Fruit fly (Drosophila melanogaster) Kc167 (cell line): Measurements from ENCODE around the gene Uch-L5R.

Experiments
- Myc ChIP-seq: fragments of >200 bp; optimal IDR thresholded peaks from 2 replicates; lab custom pipeline; 2017; ENCODE audit warnings: missing external identifiers
- Sin3A ChIP-seq: fragments of >200 bp; optimal IDR thresholded peaks from 2 replicates; lab custom pipeline; 2018; ENCODE audit warnings: missing external identifiers
- h ChIP-seq: fragments of >200 bp; optimal IDR thresholded peaks from 3 replicates; lab custom pipeline; 2018; ENCODE audit warnings: missing external identifiers
- psq ChIP-seq: fragments of >200 bp; optimal IDR thresholded peaks from 2 replicates; lab custom pipeline; 2017; ENCODE audit warnings: missing external identifiers

DNA sequence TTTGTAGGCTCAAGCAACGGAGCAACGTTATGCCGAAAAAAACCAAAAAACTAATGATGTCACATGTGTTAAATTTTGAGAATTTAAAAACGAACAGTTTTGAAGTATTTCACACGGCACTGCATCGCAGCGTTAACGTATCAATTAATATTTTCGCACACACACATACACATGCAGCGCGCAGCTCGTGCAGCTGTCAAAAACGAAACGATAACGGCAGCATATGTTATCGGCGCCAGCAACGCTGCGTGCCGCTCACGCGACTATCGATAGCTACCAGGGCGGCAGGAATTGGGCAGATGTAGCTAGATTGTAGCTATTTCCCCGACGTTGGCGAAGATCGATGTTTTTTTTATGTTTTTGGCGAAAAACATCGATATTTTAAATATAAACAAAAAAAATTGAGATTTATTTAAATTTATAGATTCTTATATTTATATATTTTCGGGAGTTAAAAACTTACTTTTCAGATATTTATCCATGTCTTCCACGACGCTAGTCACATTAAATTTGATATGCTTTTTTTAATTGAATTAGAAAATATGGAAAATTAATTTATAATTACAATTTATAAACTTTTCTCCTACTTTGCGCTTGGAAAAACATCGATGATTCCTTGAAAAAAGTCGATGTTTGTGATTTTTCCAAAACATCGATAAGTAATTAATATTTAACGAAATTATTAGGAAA is 27.5 kb downstream of the Uch-L5R start, which contains the start of gene Usp7:
- TF ChIP-seq Sin3A (lab: Kevin White, UChicago): no peak
- no peak for TF ChIP-seq psq (lab: Kevin White, UChicago)
- TF ChIP-seq Myc (lab: Kevin White, UChicago): no peak
- no peak for TF ChIP-seq h
